Worm (Caenorhabditis elegans) whole organism, L1 larva: Measurements from ENCODE around the gene C18D4.12.

ENCODE experiments used
- jun-1 ChIP-seq: fragments of 150-350 bp; optimal IDR thresholded peaks from 2 replicates; lab custom pipeline; 2014; ENCODE audit warnings: missing biosample characterization, missing genetic modification reagents, missing genetic modification characterization
- mef-2 ChIP-seq: fragments of 150-350 bp; optimal IDR thresholded peaks from 2 replicates; lab custom pipeline; 2014; ENCODE audit warnings: missing biosample characterization, missing genetic modification characterization
- nhr-11 ChIP-seq: fragments of 150-350 bp; optimal IDR thresholded peaks from 2 replicates; lab custom pipeline; 2014; ENCODE audit warnings: missing biosample characterization, missing genetic modification characterization
- nhr-12 ChIP-seq: sonication (generic microtip); optimal IDR thresholded peaks from 2 replicates; lab custom pipeline; 2017; ENCODE audit warnings: missing biosample characterization, missing genetic modification characterization

ce11 chrV:17533200-17533599, 2.8 kb upstream of the C18D4.12 start:
- TF ChIP-seq nhr-11 (tag; lab: Kevin White, UChicago) (no peak), nhr-12 (tag; lab: Kevin White, UChicago) (no peak), jun-1 (no peak), mef-2 (tag; lab: Kevin White, UChicago) (no peak)
